Fruit fly (Drosophila melanogaster) whole organism, embryonic: ENCODE data around the gene dlt.

Experiments
- Awh ChIP-seq: fragments of 200-800 bp; sonication (Bioruptor generic); IDR thresholded peaks from 2 replicates; pipeline ENCODE4, ENCODE4 v1.3.6; 2022; ENCODE audit warnings: missing biosample characterization, missing genetic modification characterization
- CG10267 ChIP-seq: fragments of 200-800 bp; sonication (Bioruptor generic); optimal IDR thresholded peaks from 2 replicates; lab custom pipeline; 2018; ENCODE audit warnings: missing biosample characterization, mild to moderate bottlenecking, missing genetic modification characterization, moderate library complexity
- CG12104 ChIP-seq: fragments of 200-800 bp; sonication (Bioruptor generic); optimal IDR thresholded peaks from 3 replicates; lab custom pipeline; 2016; ENCODE audit warnings: missing biosample characterization, missing genetic modification characterization
- CG14441 ChIP-seq: fragments of 200-800 bp; sonication (Bioruptor generic); IDR thresholded peaks from 2 replicates; pipeline ENCODE4 v1.3.6; 2022; ENCODE audit warnings: missing biosample characterization, missing genetic modification characterization
- CG14710 ChIP-seq: fragments of 200-800 bp; sonication (Bioruptor generic); optimal IDR thresholded peaks from 3 replicates; lab custom pipeline; 2019; ENCODE audit warnings: missing biosample characterization, mild to moderate bottlenecking, missing genetic modification characterization, moderate library complexity
- CG17385 ChIP-seq: fragments of 200-800 bp; sonication (Bioruptor generic); optimal IDR thresholded peaks from 3 replicates; lab custom pipeline; 2018; ENCODE audit warnings: missing biosample characterization, mild to moderate bottlenecking, missing genetic modification characterization
- CG17802 ChIP-seq: fragments of 200-800 bp; sonication (Bioruptor generic); optimal IDR thresholded peaks from 2 replicates; lab custom pipeline; 2018; ENCODE audit warnings: missing biosample characterization, mild to moderate bottlenecking, missing genetic modification characterization, moderate library complexity
- CG1792 ChIP-seq: fragments of 200-800 bp; sonication (Bioruptor generic); optimal IDR thresholded peaks from 2 replicates; lab custom pipeline; 2016; ENCODE audit warnings: missing biosample characterization, missing genetic modification characterization
- CG18619 ChIP-seq: fragments of 200-800 bp; sonication (Bioruptor generic); optimal IDR thresholded peaks from 3 replicates; lab custom pipeline; 2017; ENCODE audit warnings: missing biosample characterization, mild to moderate bottlenecking, missing genetic modification characterization
- CG30403 ChIP-seq: fragments of 200-800 bp; sonication (Bioruptor generic); optimal IDR thresholded peaks from 3 replicates; lab custom pipeline; 2016; ENCODE audit warnings: missing biosample characterization, missing genetic modification characterization
- CG30431 ChIP-seq: fragments of 200-800 bp; sonication (Bioruptor generic); optimal IDR thresholded peaks from 2 replicates; lab custom pipeline; 2017; ENCODE audit warnings: missing biosample characterization, missing genetic modification characterization
- CG3065 ChIP-seq: fragments of 200-800 bp; sonication (Bioruptor generic); optimal IDR thresholded peaks from 2 replicates; lab custom pipeline; 2016; ENCODE audit warnings: missing biosample characterization, missing genetic modification characterization
- CG3163 ChIP-seq: fragments of 200-800 bp; sonication (Bioruptor generic); optimal IDR thresholded peaks from 3 replicates; lab custom pipeline; 2016; ENCODE audit warnings: missing biosample characterization, missing genetic modification characterization
- CG3726 ChIP-seq: fragments of 200-800 bp; sonication (Bioruptor generic); IDR thresholded peaks from 3 replicates; pipeline ENCODE4, ENCODE4 v1.3.6; 2022; ENCODE audit warnings: missing biosample characterization, missing genetic modification characterization
- CG6813 ChIP-seq: fragments of 200-800 bp; sonication (Bioruptor generic); optimal IDR thresholded peaks from 2 replicates; lab custom pipeline; 2017; ENCODE audit warnings: missing biosample characterization, missing genetic modification characterization, mild to moderate bottlenecking, moderate library complexity, missing genetic modification reagents
- CG8388 ChIP-seq: fragments of 200-800 bp; sonication (Bioruptor generic); optimal IDR thresholded peaks from 2 replicates; lab custom pipeline; 2019; ENCODE audit warnings: missing biosample characterization, mild to moderate bottlenecking, missing genetic modification characterization, moderate library complexity
- CG9932 ChIP-seq: fragments of 200-800 bp; sonication (Bioruptor generic); IDR thresholded peaks from 2 replicates; pipeline ENCODE4 v1.3.6; 2022; ENCODE audit warnings: missing biosample characterization, missing genetic modification characterization
- Camta ChIP-seq: fragments of 200-800 bp; sonication (Bioruptor generic); optimal IDR thresholded peaks from 2 replicates; lab custom pipeline; 2016; ENCODE audit warnings: missing biosample characterization, missing genetic modification characterization
- Dek ChIP-seq: fragments of 200-800 bp; sonication (Bioruptor generic); optimal IDR thresholded peaks from 3 replicates; lab custom pipeline; 2019; ENCODE audit warnings: missing biosample characterization, mild to moderate bottlenecking, missing genetic modification characterization, moderate library complexity
- Drgx ChIP-seq: fragments of 200-800 bp; sonication (Bioruptor generic); IDR thresholded peaks from 2 replicates; pipeline ENCODE4 v1.3.6; 2022; ENCODE audit warnings: missing biosample characterization, missing genetic modification characterization
- Elba2 ChIP-seq: fragments of 200-800 bp; sonication (Bioruptor generic); optimal IDR thresholded peaks from 3 replicates; lab custom pipeline; 2016; ENCODE audit warnings: missing biosample characterization, missing genetic modification characterization
- Fer2 ChIP-seq: fragments of 200-800 bp; sonication (Bioruptor generic); optimal IDR thresholded peaks from 2 replicates; lab custom pipeline; 2018; ENCODE audit warnings: missing biosample characterization, mild to moderate bottlenecking, missing genetic modification characterization, moderate library complexity
- H2.0 ChIP-seq: fragments of 200-800 bp; sonication (Bioruptor generic); IDR thresholded peaks from 2 replicates; pipeline ENCODE4 v1.3.6; 2022; ENCODE audit warnings: missing biosample characterization, missing genetic modification characterization
- HLH54F ChIP-seq: fragments of 200-800 bp; sonication (Bioruptor generic); optimal IDR thresholded peaks from 3 replicates; lab custom pipeline; 2016; ENCODE audit warnings: missing biosample characterization, missing genetic modification characterization
- Jarid2 ChIP-seq: fragments of 200-800 bp; sonication (Bioruptor generic); optimal IDR thresholded peaks from 3 replicates; lab custom pipeline; 2017; ENCODE audit warnings: mild to moderate bottlenecking, missing biosample characterization, missing genetic modification reagents, missing genetic modification characterization
- Med ChIP-seq: fragments of 200-800 bp; sonication (Bioruptor generic); peaks from one replicate; lab custom pipeline; 2016; ENCODE audit warnings: missing biosample characterization, missing genetic modification characterization, mild to moderate bottlenecking, inconsistent platforms, moderate library complexity
- NK7.1 ChIP-seq: fragments of 200-800 bp; sonication (Bioruptor generic); optimal IDR thresholded peaks from 3 replicates; lab custom pipeline; 2016; ENCODE audit warnings: missing biosample characterization, missing genetic modification characterization
- Sox102F ChIP-seq: fragments of 200-800 bp; sonication (Bioruptor generic); optimal IDR thresholded peaks from 2 replicates; lab custom pipeline; 2018; ENCODE audit warnings: missing biosample characterization, mild to moderate bottlenecking, missing genetic modification characterization, moderate library complexity
- Tbp ChIP-seq: fragments of >200 bp; optimal IDR thresholded peaks from 2 replicates; lab custom pipeline; 2018; ENCODE audit warnings: missing biosample characterization, missing genetic modification characterization
- abd-A ChIP-seq: fragments of 200-800 bp; sonication (Bioruptor generic); optimal IDR thresholded peaks from 3 replicates; lab custom pipeline; 2019; ENCODE audit warnings: missing biosample characterization, mild to moderate bottlenecking, missing genetic modification characterization, moderate library complexity
- aop ChIP-seq: fragments of 200-800 bp; sonication (Bioruptor generic); IDR thresholded peaks from 2 replicates; pipeline ENCODE4 v1.3.6; 2022; ENCODE audit warnings: missing biosample characterization, missing genetic modification characterization
- ase ChIP-seq: fragments of 200-800 bp; sonication (Bioruptor generic); IDR thresholded peaks from 3 replicates; pipeline ENCODE4 v1.3.6; 2022; ENCODE audit warnings: missing biosample characterization, missing genetic modification characterization
- btn ChIP-seq: fragments of 200-800 bp; sonication (Bioruptor generic); optimal IDR thresholded peaks from 2 replicates; lab custom pipeline; 2016; ENCODE audit warnings: missing biosample characterization, missing genetic modification characterization
- chm ChIP-seq: fragments of 200-800 bp; sonication (Bioruptor generic); IDR thresholded peaks from 2 replicates; pipeline ENCODE4 v1.3.6; 2022; ENCODE audit warnings: missing biosample characterization, missing genetic modification characterization
- danr ChIP-seq: fragments of 200-800 bp; sonication (Bioruptor generic); IDR thresholded peaks from 2 replicates; pipeline ENCODE4 v1.3.6; 2022; ENCODE audit warnings: missing biosample characterization, missing genetic modification characterization
- dysf ChIP-seq: fragments of 200-800 bp; sonication (Bioruptor generic); IDR thresholded peaks from 3 replicates; pipeline ENCODE4 v1.3.6; 2022; ENCODE audit warnings: missing biosample characterization, missing genetic modification characterization
- fru ChIP-seq: fragments of >200 bp; optimal IDR thresholded peaks from 2 replicates; lab custom pipeline; 2017
- gcm2 ChIP-seq: fragments of 200-800 bp; sonication (Bioruptor generic); optimal IDR thresholded peaks from 2 replicates; lab custom pipeline; 2016; ENCODE audit warnings: missing biosample characterization, missing genetic modification characterization
- gro ChIP-seq: fragments of 200-800 bp; sonication (Bioruptor generic); optimal IDR thresholded peaks from 2 replicates; lab custom pipeline; 2016; ENCODE audit warnings: missing biosample characterization, missing genetic modification characterization
- h ChIP-seq: fragments of >200 bp; optimal IDR thresholded peaks from 2 replicates; lab custom pipeline; 2017
- ham ChIP-seq: fragments of 200-800 bp; sonication (Bioruptor generic); IDR thresholded peaks from 2 replicates; pipeline ENCODE4 v1.3.6; 2022; ENCODE audit warnings: missing biosample characterization, missing genetic modification characterization
- nerfin-1 ChIP-seq: fragments of 200-800 bp; sonication (Bioruptor generic); optimal IDR thresholded peaks from 3 replicates; lab custom pipeline; 2019; ENCODE audit warnings: missing biosample characterization, mild to moderate bottlenecking, missing genetic modification characterization, moderate library complexity
- ranshi ChIP-seq: fragments of 200-800 bp; sonication (Bioruptor generic); IDR thresholded peaks from 2 replicates; pipeline ENCODE4 v1.3.6; 2022; ENCODE audit warnings: missing biosample characterization, missing genetic modification characterization
- sens ChIP-seq: fragments of 200-800 bp; sonication (Bioruptor generic); peaks from one replicate; lab custom pipeline; 2016; ENCODE audit warnings: missing biosample characterization, missing genetic modification characterization
- sim ChIP-seq: fragments of 200-800 bp; sonication (Bioruptor generic); IDR thresholded peaks from 2 replicates; pipeline ENCODE4 v1.3.6; 2022; ENCODE audit warnings: missing biosample characterization, missing genetic modification characterization
- sr ChIP-seq: fragments of 200-800 bp; sonication (Bioruptor generic); IDR thresholded peaks from 3 replicates; pipeline ENCODE4 v1.3.6; 2022; ENCODE audit warnings: missing biosample characterization, missing genetic modification characterization
- tgo ChIP-seq: fragments of 200-800 bp; sonication (Bioruptor generic); IDR thresholded peaks from 3 replicates; pipeline ENCODE4 v1.3.6; 2022; ENCODE audit warnings: missing biosample characterization, missing genetic modification characterization
- twi ChIP-seq: fragments of 200-800 bp; optimal IDR thresholded peaks from 2 replicates; lab custom pipeline; 2019; ENCODE audit warnings: missing biosample characterization, mild to moderate bottlenecking, missing genetic modification characterization, moderate library complexity
- wek ChIP-seq: fragments of 200-800 bp; sonication (Bioruptor generic); optimal IDR thresholded peaks from 3 replicates; lab custom pipeline; 2018; ENCODE audit warnings: missing biosample characterization, mild to moderate bottlenecking, missing genetic modification characterization, moderate library complexity
- wor ChIP-seq: fragments of 200-800 bp; sonication (Bioruptor generic); IDR thresholded peaks from 2 replicates; pipeline ENCODE4 v1.3.6; 2022; ENCODE audit warnings: missing biosample characterization, missing genetic modification characterization
- z ChIP-seq: fragments of 200-800 bp; sonication (Bioruptor generic); IDR thresholded peaks from 3 replicates; pipeline ENCODE4 v1.3.6; 2022; ENCODE audit warnings: missing biosample characterization, missing genetic modification characterization

The dlt gene

DNA sequence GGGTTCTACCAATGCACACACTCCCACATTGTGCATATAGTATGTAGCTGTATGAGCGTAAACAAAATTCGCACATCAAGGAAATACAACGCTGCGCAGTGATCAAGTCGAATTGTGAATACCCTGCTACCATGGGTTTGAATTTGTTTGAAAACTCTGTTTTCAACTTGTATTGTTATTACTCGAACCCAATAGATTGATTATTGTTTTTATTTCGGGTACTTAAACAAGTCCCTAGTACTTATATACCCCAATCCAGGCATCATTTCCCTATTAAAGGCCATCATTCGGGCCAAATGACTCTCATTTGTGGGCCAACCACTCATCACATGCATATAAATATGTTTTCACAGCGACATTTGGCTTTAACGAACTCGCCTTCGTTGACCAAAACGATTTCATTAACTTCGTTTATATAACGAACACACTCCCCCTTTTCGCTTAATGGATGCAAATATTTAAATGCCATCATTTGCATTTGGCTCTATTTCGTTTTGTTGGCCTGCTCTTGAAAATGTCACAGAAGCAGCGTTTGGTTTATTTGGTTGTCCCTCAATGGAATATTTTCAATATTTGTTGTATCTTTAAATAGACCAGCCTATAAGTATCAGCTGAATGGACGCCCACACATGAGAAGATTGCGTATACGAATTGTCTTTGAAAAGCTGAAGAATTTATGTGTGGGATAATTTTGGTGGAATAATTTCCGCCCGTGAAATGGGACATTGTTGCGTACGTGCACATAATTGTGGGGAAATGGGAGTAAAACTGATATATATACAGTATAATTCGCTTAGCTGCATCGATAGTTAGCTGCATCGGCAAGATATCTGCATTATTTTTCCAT is 54.8 kb downstream of the dlt start (continued):
- peak; percentile 90 for TF ChIP-seq CG14441 (GFP tag; lab: Robert Waterston, UW)
- peak; percentile 58 for TF ChIP-seq CG17385 (GFP tag; lab: Kevin White, UChicago)
- peak; percentile 34 for TF ChIP-seq abd-A
- TF ChIP-seq CG17802 (tag; lab: Kevin White, UChicago) = no peak
- TF ChIP-seq Fer2 (tag; lab: Kevin White, UChicago) = no peak
- 0 out of 2 replicates have a peak, but pooled peaks have one; percentile 29 for TF ChIP-seq danr (GFP tag; lab: Robert Waterston, UW)
- peak; percentile 56; the same call in 1 of the 3 replicates for TF ChIP-seq CG3726
- peak; percentile 63 for TF ChIP-seq Dek (tag; lab: Kevin White, UChicago)
- no peak for TF ChIP-seq CG1792 (GFP tag; lab: Kevin White, UChicago)
- peak; percentile 40; the same call in 1 of the 2 replicates for TF ChIP-seq wor
- TF ChIP-seq ase (GFP tag; lab: Robert Waterston, UW) = peak; percentile 85; the same call in 2 of the 3 replicates
- no peak for TF ChIP-seq CG6813 (GFP tag; lab: Kevin White, UChicago)
- no peak for TF ChIP-seq aop (GFP tag; lab: Robert Waterston, UW)
- no peak for TF ChIP-seq CG12104 (GFP tag; lab: Kevin White, UChicago)
- peak; percentile 87 for TF ChIP-seq Sox102F (GFP tag; lab: Kevin White, UChicago)
- TF ChIP-seq Awh (GFP tag; lab: Robert Waterston, UW) = peak; percentile 74
- TF ChIP-seq twi = no peak
- TF ChIP-seq z (GFP tag; lab: Robert Waterston, UW) = no peak
- TF ChIP-seq CG14710 (tag; lab: Kevin White, UChicago) = no peak
- TF ChIP-seq CG30403 = peak; percentile 67
- peak; percentile 65; the same call in 1 of the 2 replicates for TF ChIP-seq chm (GFP tag; lab: Robert Waterston, UW)
- no peak for TF ChIP-seq fru (lab: Kevin White, UChicago)
- peak; percentile 45 for TF ChIP-seq CG3163 (GFP tag; lab: Kevin White, UChicago)
- no peak for TF ChIP-seq gro (GFP tag; lab: Kevin White, UChicago)
- no peak for TF ChIP-seq h (lab: Kevin White, UChicago)
- TF ChIP-seq CG9932 (GFP tag; lab: Robert Waterston, UW) = peak; percentile 63
- TF ChIP-seq sens (GFP tag; lab: Kevin White, UChicago) = peak; percentile 86
- TF ChIP-seq CG30431 (GFP tag; lab: Kevin White, UChicago) = peak; percentile 23
- peak; percentile 95 for TF ChIP-seq Med
- TF ChIP-seq HLH54F = peak; percentile 66
- no peak for TF ChIP-seq ham (GFP tag; lab: Robert Waterston, UW)
- peak; percentile 21 for TF ChIP-seq NK7.1 (GFP tag; lab: Kevin White, UChicago)
- no peak for TF ChIP-seq sim
- no peak for TF ChIP-seq Elba2
- peak; percentile 17 for TF ChIP-seq wek (GFP tag; lab: Kevin White, UChicago)
- no peak for TF ChIP-seq Tbp (GFP tag; lab: Kevin White, UChicago)
- TF ChIP-seq gcm2 = peak; percentile 39
- peak; percentile 53 for TF ChIP-seq Camta (GFP tag; lab: Kevin White, UChicago)
- TF ChIP-seq dysf (GFP tag; lab: Robert Waterston, UW) = peak; percentile 88
- peak; percentile 22 for TF ChIP-seq nerfin-1 (tag; lab: Kevin White, UChicago)
- 0 out of 2 replicates have a peak, but pooled peaks have one; percentile 11 for TF ChIP-seq ranshi (GFP tag; lab: Robert Waterston, UW)
- TF ChIP-seq CG18619 (GFP tag; lab: Kevin White, UChicago) = peak; percentile 63
- TF ChIP-seq Drgx (GFP tag; lab: Robert Waterston, UW) = peak; percentile 52
- no peak for TF ChIP-seq CG3065 (GFP tag; lab: Kevin White, UChicago)
- no peak for TF ChIP-seq btn (GFP tag; lab: Kevin White, UChicago)
- peak; percentile 86 for TF ChIP-seq tgo
- TF ChIP-seq sr (GFP tag; lab: Robert Waterston, UW) = peak; percentile 92
- TF ChIP-seq Jarid2 (GFP tag; lab: Kevin White, UChicago) = no peak
- peak; percentile 19 for TF ChIP-seq CG10267 (tag; lab: Kevin White, UChicago)
- peak; percentile 77 for TF ChIP-seq H2.0
- peak; percentile 2 for TF ChIP-seq CG8388 (GFP tag; lab: Kevin White, UChicago)
